Worm (Caenorhabditis elegans) whole organism, late embryonic: ENCODE results near the gene E02H9.6.

Experiments used
- C08G9.2 ChIP-seq: sonication (generic microtip); optimal IDR thresholded peaks from 2 replicates; lab custom pipeline; 2016; ENCODE audit warnings: mild to moderate bottlenecking, missing genetic modification characterization, moderate library complexity, missing compliant biosample characterization
- F13H6.1 ChIP-seq: sonication (generic microtip); optimal IDR thresholded peaks from 2 replicates; lab custom pipeline; 2016; ENCODE audit warnings: missing genetic modification characterization, missing compliant biosample characterization
- Y22D7AL.16 ChIP-seq: sonication (generic microtip); optimal IDR thresholded peaks from 2 replicates; lab custom pipeline; 2016; ENCODE audit warnings: missing genetic modification characterization, missing compliant biosample characterization
- ceh-18 ChIP-seq: sonication (generic microtip); optimal IDR thresholded peaks from 2 replicates; lab custom pipeline; 2016; ENCODE audit warnings: missing genetic modification characterization, missing compliant biosample characterization
- ceh-19 ChIP-seq: fragments of 200-800 bp; sonication (Bioruptor generic); optimal IDR thresholded peaks from 2 replicates; lab custom pipeline; 2018; ENCODE audit warnings: mild to moderate bottlenecking, missing genetic modification characterization, missing compliant biosample characterization
- ceh-2 ChIP-seq: sonication (generic microtip); optimal IDR thresholded peaks from 2 replicates; lab custom pipeline; 2016; ENCODE audit warnings: missing genotype, missing genetic modification characterization, missing compliant biosample characterization
- ceh-22 ChIP-seq: sonication (generic microtip); optimal IDR thresholded peaks from 2 replicates; lab custom pipeline; 2017; ENCODE audit warnings: missing biosample characterization, missing genetic modification characterization
- ceh-34 ChIP-seq: sonication (generic microtip); optimal IDR thresholded peaks from 2 replicates; lab custom pipeline; 2016; ENCODE audit warnings: mild to moderate bottlenecking, missing genetic modification characterization, missing compliant biosample characterization
- ceh-48 ChIP-seq: sonication (generic microtip); optimal IDR thresholded peaks from 2 replicates; lab custom pipeline; 2016; ENCODE audit warnings: missing genetic modification characterization, inconsistent platforms, missing compliant biosample characterization
- che-1 ChIP-seq: sonication (generic microtip); optimal IDR thresholded peaks from 2 replicates; lab custom pipeline; 2016; ENCODE audit warnings: mild to moderate bottlenecking, missing genetic modification characterization, missing compliant biosample characterization
- dmd-4 ChIP-seq: sonication (generic microtip); optimal IDR thresholded peaks from 2 replicates; lab custom pipeline; 2016; ENCODE audit warnings: borderline replicate concordance, missing genetic modification characterization, missing compliant biosample characterization
- dve-1 ChIP-seq: sonication (generic microtip); optimal IDR thresholded peaks from 2 replicates; lab custom pipeline; 2017; ENCODE audit warnings: antibody characterized with exemption, mild to moderate bottlenecking, missing genetic modification characterization, missing compliant biosample characterization
- elt-2 ChIP-seq: sonication (generic microtip); optimal IDR thresholded peaks from 2 replicates; lab custom pipeline; 2016; ENCODE audit warnings: missing genetic modification reagents, missing genetic modification characterization, missing compliant biosample characterization
- ets-4 ChIP-seq: sonication (generic microtip); optimal IDR thresholded peaks from 2 replicates; lab custom pipeline; 2016; ENCODE audit warnings: missing genetic modification characterization, missing compliant biosample characterization
- eyg-1 ChIP-seq: sonication (generic microtip); optimal IDR thresholded peaks from 2 replicates; lab custom pipeline; 2016; ENCODE audit warnings: missing genotype, missing genetic modification characterization, missing compliant biosample characterization
- hlh-13 ChIP-seq: fragments of 200-800 bp; sonication (Bioruptor generic); optimal IDR thresholded peaks from 2 replicates; lab custom pipeline; 2018; ENCODE audit warnings: mild to moderate bottlenecking, missing genetic modification characterization, missing compliant biosample characterization
- hlh-15 ChIP-seq: sonication (generic microtip); optimal IDR thresholded peaks from 2 replicates; lab custom pipeline; 2016; ENCODE audit warnings: missing genetic modification characterization, missing compliant biosample characterization
- hlh-30 ChIP-seq: sonication (generic microtip); optimal IDR thresholded peaks from 2 replicates; lab custom pipeline; 2017; ENCODE audit warnings: antibody characterized with exemption, missing genetic modification characterization, missing compliant biosample characterization; ENCODE audit not compliant: insufficient read depth
- nhr-11 ChIP-seq: fragments of 150-350 bp; optimal IDR thresholded peaks from 2 replicates; lab custom pipeline; 2014; ENCODE audit warnings: missing biosample characterization, missing genetic modification characterization
- odd-2 ChIP-seq: sonication (generic microtip); optimal IDR thresholded peaks from 2 replicates; lab custom pipeline; 2017; ENCODE audit warnings: antibody characterized with exemption, mild to moderate bottlenecking, missing genetic modification characterization, missing compliant biosample characterization
- pat-9 ChIP-seq: fragments of 200-800 bp; sonication (Bioruptor generic); optimal IDR thresholded peaks from 2 replicates; lab custom pipeline; 2018; ENCODE audit warnings: mild to moderate bottlenecking, missing genetic modification characterization, moderate library complexity, missing compliant biosample characterization
- pha-2 ChIP-seq: sonication (generic microtip); optimal IDR thresholded peaks from 2 replicates; lab custom pipeline; 2017; ENCODE audit warnings: mild to moderate bottlenecking, missing genetic modification characterization, missing compliant biosample characterization
- ref-2 ChIP-seq: sonication (generic microtip); optimal IDR thresholded peaks from 2 replicates; lab custom pipeline; 2016; ENCODE audit warnings: missing genetic modification characterization, missing compliant biosample characterization
- sox-2 ChIP-seq: fragments of 200-800 bp; sonication (Bioruptor generic); IDR thresholded peaks from 2 replicates; pipeline ENCODE4 v1.3.6; 2022; ENCODE audit warnings: missing genetic modification reagents, missing genetic modification characterization, missing compliant biosample characterization
- syd-9 ChIP-seq: sonication (generic microtip); optimal IDR thresholded peaks from 2 replicates; lab custom pipeline; 2016; ENCODE audit warnings: mild to moderate bottlenecking, missing genetic modification characterization, moderate library complexity, missing compliant biosample characterization
- unc-3 ChIP-seq, 2 experiments: fragments of 200-800 bp in 1 of 2; sonication (Bioruptor generic) in 1 of 2; sonication (generic microtip) in 1 of 2; conservative IDR thresholded peaks in 1 of 2; optimal IDR thresholded peaks in 1 of 2; 2 replicates each; pipeline versions ENCODE4 v1.3.6 to Lab custom; 2016 to 2022; ENCODE audit warnings: missing compliant biosample characterization in 2 of 2, missing genetic modification characterization in 2 of 2, missing genetic modification reagents in 1 of 2
- unc-42 ChIP-seq: sonication (generic microtip); optimal IDR thresholded peaks from 2 replicates; lab custom pipeline; 2016; ENCODE audit warnings: missing genotype, missing genetic modification characterization, missing compliant biosample characterization
- unc-86 ChIP-seq: sonication (generic microtip); optimal IDR thresholded peaks from 2 replicates; lab custom pipeline; 2016; ENCODE audit warnings: missing genetic modification characterization, missing compliant biosample characterization
- zip-5 ChIP-seq: sonication (generic microtip); optimal IDR thresholded peaks from 2 replicates; lab custom pipeline; 2016; ENCODE audit warnings: missing genetic modification characterization, missing compliant biosample characterization
- ztf-16 ChIP-seq: sonication (generic microtip); optimal IDR thresholded peaks from 2 replicates; lab custom pipeline; 2017; ENCODE audit warnings: missing genetic modification characterization, missing compliant biosample characterization

Gene E02H9.6

DNA sequence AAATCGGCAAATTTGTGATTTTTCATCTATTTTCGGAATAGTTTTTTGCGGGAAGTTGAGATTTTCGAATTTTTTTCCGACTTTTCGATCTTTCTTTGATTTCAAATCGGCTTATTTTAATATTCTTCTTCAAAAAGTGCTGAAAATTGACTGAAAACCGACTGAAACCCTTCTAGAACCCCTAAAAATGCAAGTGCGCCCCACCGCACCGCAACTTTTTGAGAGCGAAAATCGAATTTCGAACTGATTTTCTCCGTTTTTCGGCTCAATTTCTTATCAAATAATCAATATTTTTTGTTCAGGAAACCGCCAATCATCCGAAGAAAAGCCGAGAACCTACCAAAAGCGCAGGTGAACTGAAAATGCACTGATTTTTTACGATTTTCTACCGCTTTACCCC lies 41.4 kb downstream of the E02H9.6 start:
- no peak for TF ChIP-seq ceh-19 (GFP tag; lab: Kevin White, UChicago)
- no peak for TF ChIP-seq hlh-15 (tag; lab: Kevin White, UChicago)
- no peak for TF ChIP-seq pat-9 (tag; lab: Kevin White, UChicago)
- no peak for TF ChIP-seq hlh-30 (tag; lab: Kevin White, UChicago)
- TF ChIP-seq ref-2 (tag; lab: Kevin White, UChicago) = no peak
- TF ChIP-seq ceh-34 = no peak

DNA sequence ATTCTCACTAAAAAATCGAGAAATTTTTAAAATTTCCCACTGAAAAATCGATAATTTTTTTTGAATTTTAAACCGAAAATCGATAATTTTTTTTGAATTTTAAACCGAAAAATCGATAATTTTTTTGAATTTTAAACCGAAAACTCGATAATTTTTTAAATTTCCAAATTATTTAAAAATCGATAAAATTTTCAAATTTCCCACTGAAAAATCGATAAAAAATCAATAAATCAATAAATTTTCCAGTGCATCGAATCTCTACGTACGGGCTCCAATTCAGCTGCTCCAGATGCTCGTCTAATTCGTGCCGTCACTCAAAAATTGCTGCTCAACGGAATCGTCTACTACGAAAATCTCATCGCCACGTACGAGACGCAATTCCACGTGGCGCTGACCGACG lies 42.7 kb downstream of the E02H9.6 start:
- peak; percentile 37 for TF ChIP-seq ceh-48 (tag; lab: Kevin White, UChicago)
- no peak for TF ChIP-seq dve-1

ce11 chrIII:2482171-2482570 lies 46.3 kb downstream of the E02H9.6 start:
- TF ChIP-seq ets-4 (no peak), C08G9.2 (no peak), dmd-4 (tag; lab: Kevin White, UChicago) (no peak), che-1 (tag; lab: Kevin White, UChicago) (no peak), zip-5 (no peak), F13H6.1 (tag; lab: Kevin White, UChicago) (no peak)

ce11 chrIII:2482754-2483153 lies 46.8 kb downstream of the E02H9.6 start:
- TF ChIP-seq sox-2 = no peak
- no peak for TF ChIP-seq elt-2
- no peak for TF ChIP-seq ztf-16 (tag; lab: Kevin White, UChicago)
- no peak for TF ChIP-seq che-1 (tag; lab: Kevin White, UChicago)
- no peak for TF ChIP-seq F13H6.1 (tag; lab: Kevin White, UChicago)
- no peak for TF ChIP-seq unc-3 (GFP tag; conservative IDR thresholded peaks at IDR 0.05; lab: Robert Waterston, UW)
- TF ChIP-seq unc-3 (tag; optimal IDR thresholded peaks at IDR 0.05; lab: Kevin White, UChicago) = no peak
- TF ChIP-seq Y22D7AL.16 (tag; lab: Kevin White, UChicago) = no peak
- TF ChIP-seq odd-2 = no peak
- no peak for TF ChIP-seq zip-5
- TF ChIP-seq ceh-22 (tag; lab: Kevin White, UChicago) = no peak
- TF ChIP-seq unc-86 (tag; lab: Kevin White, UChicago) = no peak
- no peak for TF ChIP-seq unc-42 (tag; lab: Kevin White, UChicago)
- no peak for TF ChIP-seq ceh-18
- TF ChIP-seq syd-9 (tag; lab: Kevin White, UChicago) = no peak
- no peak for TF ChIP-seq hlh-13
- no peak for TF ChIP-seq ceh-2 (tag; lab: Kevin White, UChicago)
- TF ChIP-seq pha-2 (tag; lab: Kevin White, UChicago) = no peak
- TF ChIP-seq eyg-1 (tag; lab: Kevin White, UChicago) = no peak
- TF ChIP-seq nhr-11 (tag; lab: Kevin White, UChicago) = no peak
